Fruit fly (Drosophila melanogaster) whole organism, embryonic: ENCODE results near the gene Nepl4.

Source experiments
- Bdp1 ChIP-seq: fragments of 200-800 bp; sonication (Bioruptor generic); optimal IDR thresholded peaks from 3 replicates; lab custom pipeline; 2016; ENCODE audit warnings: missing biosample characterization, missing genetic modification characterization
- Bgb ChIP-seq: fragments of 200-800 bp; sonication (Bioruptor generic); IDR thresholded peaks from 2 replicates; pipeline ENCODE4 v1.3.6; 2022; ENCODE audit warnings: missing biosample characterization, missing genetic modification characterization; ENCODE audit not compliant: partially characterized antibody
- CG1024 ChIP-seq: fragments of 200-800 bp; sonication (Bioruptor generic); IDR thresholded peaks from 2 replicates; pipeline ENCODE4 v1.3.6; 2022; ENCODE audit warnings: missing biosample characterization, missing genetic modification characterization
- CG10431 ChIP-seq: fragments of 200-800 bp; sonication (Bioruptor generic); optimal IDR thresholded peaks from 3 replicates; lab custom pipeline; 2018; ENCODE audit warnings: missing biosample characterization, mild to moderate bottlenecking, missing genetic modification characterization
- CG10543 ChIP-seq: fragments of 200-800 bp; sonication (Bioruptor generic); optimal IDR thresholded peaks from 3 replicates; lab custom pipeline; 2017; ENCODE audit warnings: missing biosample characterization, mild to moderate bottlenecking, missing genetic modification characterization, moderate library complexity
- CG11456 ChIP-seq: fragments of 200-800 bp; sonication (Bioruptor generic); IDR thresholded peaks from 3 replicates; pipeline ENCODE4 v1.3.6; 2022; ENCODE audit warnings: missing biosample characterization, missing genetic modification characterization
- CG12299 ChIP-seq: fragments of 200-800 bp; sonication (Bioruptor generic); optimal IDR thresholded peaks from 2 replicates; lab custom pipeline; 2018; ENCODE audit warnings: missing biosample characterization, mild to moderate bottlenecking, missing genetic modification characterization
- CG14965 ChIP-seq: fragments of 200-800 bp; sonication (Bioruptor generic); optimal IDR thresholded peaks from 2 replicates; lab custom pipeline; 2016; ENCODE audit warnings: missing biosample characterization, missing genetic modification characterization, borderline replicate concordance
- CG1603 ChIP-seq: fragments of 200-800 bp; sonication (Bioruptor generic); optimal IDR thresholded peaks from 2 replicates; lab custom pipeline; 2019; ENCODE audit warnings: missing biosample characterization, mild to moderate bottlenecking, missing genetic modification characterization, moderate library complexity
- CG16813 ChIP-seq: fragments of 200-800 bp; sonication (Bioruptor generic); IDR thresholded peaks from 3 replicates; pipeline ENCODE4 v1.3.6; 2022; ENCODE audit warnings: missing biosample characterization, missing genetic modification characterization; ENCODE audit not compliant: partially characterized antibody
- CG17328 ChIP-seq: fragments of 200-800 bp; sonication (Bioruptor generic); IDR thresholded peaks from 2 replicates; pipeline ENCODE4 v1.3.6; 2022; ENCODE audit warnings: missing biosample characterization, missing genetic modification characterization
- CG17385 ChIP-seq: fragments of 200-800 bp; sonication (Bioruptor generic); optimal IDR thresholded peaks from 3 replicates; lab custom pipeline; 2018; ENCODE audit warnings: missing biosample characterization, mild to moderate bottlenecking, missing genetic modification characterization
- CG2199 ChIP-seq: fragments of 200-800 bp; sonication (Bioruptor generic); IDR thresholded peaks from 3 replicates; pipeline ENCODE4 v1.3.6; 2022; ENCODE audit warnings: missing biosample characterization, missing genetic modification characterization
- CG4360 ChIP-seq: fragments of 200-800 bp; sonication (Bioruptor generic); IDR thresholded peaks from 2 replicates; pipeline ENCODE4 v1.3.6; 2022; ENCODE audit warnings: missing biosample characterization, missing genetic modification characterization
- CG7928 ChIP-seq: fragments of 200-800 bp; sonication (Bioruptor generic); optimal IDR thresholded peaks from 2 replicates; lab custom pipeline; 2017; ENCODE audit warnings: missing biosample characterization, mild to moderate bottlenecking, missing genetic modification characterization
- CoRest ChIP-seq: fragments of 200-800 bp; sonication (Bioruptor generic); optimal IDR thresholded peaks from 3 replicates; lab custom pipeline; 2018; ENCODE audit warnings: missing biosample characterization, mild to moderate bottlenecking, missing genetic modification characterization, moderate library complexity
- Dek ChIP-seq: fragments of 200-800 bp; sonication (Bioruptor generic); optimal IDR thresholded peaks from 3 replicates; lab custom pipeline; 2019; ENCODE audit warnings: missing biosample characterization, mild to moderate bottlenecking, missing genetic modification characterization, moderate library complexity
- Dfd ChIP-seq, 2 experiments: fragments of >200 bp; optimal IDR thresholded peaks; 2 replicates each; lab custom pipeline; 2017; ENCODE audit warnings: missing biosample characterization in 2 of 2, missing genetic modification characterization in 2 of 2
- Ets65A ChIP-seq: fragments of 200-800 bp; sonication (Bioruptor generic); peaks from one replicate; lab custom pipeline; 2016; ENCODE audit warnings: missing biosample characterization, missing genetic modification characterization
- Gug ChIP-seq: fragments of 200-800 bp; sonication (Bioruptor generic); IDR thresholded peaks from 4 replicates; pipeline ENCODE4 v1.3.6; 2022; ENCODE audit warnings: missing biosample characterization, missing genetic modification characterization
- Hr39 ChIP-seq: fragments of >200 bp; optimal IDR thresholded peaks from 2 replicates; lab custom pipeline; 2017
- MTF-1 ChIP-seq: fragments of 200-800 bp; sonication (Bioruptor generic); optimal IDR thresholded peaks from 2 replicates; lab custom pipeline; 2018; ENCODE audit warnings: missing biosample characterization, mild to moderate bottlenecking, missing genetic modification characterization, borderline replicate concordance
- Mes4 ChIP-seq: fragments of 200-800 bp; sonication (Bioruptor generic); optimal IDR thresholded peaks from 2 replicates; lab custom pipeline; 2016; ENCODE audit warnings: missing biosample characterization, missing genetic modification characterization
- NK7.1 ChIP-seq: fragments of 200-800 bp; sonication (Bioruptor generic); optimal IDR thresholded peaks from 3 replicates; lab custom pipeline; 2016; ENCODE audit warnings: missing biosample characterization, missing genetic modification characterization
- Oli ChIP-seq: fragments of 200-800 bp; sonication (Bioruptor generic); optimal IDR thresholded peaks from 2 replicates; lab custom pipeline; 2018; ENCODE audit warnings: missing biosample characterization, mild to moderate bottlenecking, missing genetic modification characterization, moderate library complexity
- PHDP ChIP-seq: fragments of 200-800 bp; sonication (Bioruptor generic); optimal IDR thresholded peaks from 3 replicates; lab custom pipeline; 2018; ENCODE audit warnings: missing biosample characterization, mild to moderate bottlenecking, missing genetic modification characterization, moderate library complexity
- Six4 ChIP-seq: fragments of 200-800 bp; sonication (Bioruptor generic); optimal IDR thresholded peaks from 2 replicates; lab custom pipeline; 2016; ENCODE audit warnings: missing biosample characterization, missing genetic modification characterization
- TFAM ChIP-seq: fragments of 200-800 bp; sonication (Bioruptor generic); optimal IDR thresholded peaks from 2 replicates; lab custom pipeline; 2017; ENCODE audit warnings: missing biosample characterization, missing genetic modification characterization, inconsistent platforms
- Xrp1 ChIP-seq: fragments of 200-800 bp; sonication (Bioruptor generic); IDR thresholded peaks from 2 replicates; pipeline ENCODE4 v1.3.6; 2022; ENCODE audit warnings: missing biosample characterization, missing genetic modification characterization
- ab ChIP-seq: fragments of 200-800 bp; sonication (Bioruptor generic); optimal IDR thresholded peaks from 2 replicates; lab custom pipeline; 2016; ENCODE audit warnings: missing biosample characterization, missing genetic modification characterization
- ac ChIP-seq: fragments of 200-800 bp; sonication (Bioruptor generic); optimal IDR thresholded peaks from 3 replicates; lab custom pipeline; 2017; ENCODE audit warnings: missing biosample characterization, mild to moderate bottlenecking, missing genetic modification characterization
- bbx ChIP-seq: fragments of 200-800 bp; sonication (Bioruptor generic); IDR thresholded peaks from 2 replicates; pipeline ENCODE4 v1.3.6; 2022; ENCODE audit warnings: missing biosample characterization, missing genetic modification characterization; ENCODE audit not compliant: partially characterized antibody
- caup ChIP-seq: fragments of 200-800 bp; sonication (Bioruptor generic); optimal IDR thresholded peaks from 3 replicates; lab custom pipeline; 2017; ENCODE audit warnings: missing biosample characterization, mild to moderate bottlenecking, missing genetic modification characterization, moderate library complexity; ENCODE audit not compliant: severe bottlenecking
- cwo ChIP-seq: fragments of 200-800 bp; sonication (Bioruptor generic); optimal IDR thresholded peaks from 3 replicates; lab custom pipeline; 2017; ENCODE audit warnings: missing biosample characterization, missing genetic modification characterization, mild to moderate bottlenecking, moderate library complexity, missing genetic modification reagents
- danr ChIP-seq: fragments of 200-800 bp; sonication (Bioruptor generic); IDR thresholded peaks from 2 replicates; pipeline ENCODE4 v1.3.6; 2022; ENCODE audit warnings: missing biosample characterization, missing genetic modification characterization
- dm ChIP-seq: fragments of 200-800 bp; sonication (Bioruptor generic); optimal IDR thresholded peaks from 3 replicates; lab custom pipeline; 2016; ENCODE audit warnings: missing biosample characterization, missing genetic modification characterization
- ems ChIP-seq: fragments of 200-800 bp; sonication (Bioruptor generic); optimal IDR thresholded peaks from 3 replicates; lab custom pipeline; 2016; ENCODE audit warnings: missing biosample characterization, missing genetic modification characterization
- eve ChIP-seq, 2 experiments: fragments of >200 bp; optimal IDR thresholded peaks; 2 replicates each; lab custom pipeline; 2017; ENCODE audit warnings: missing biosample characterization in 2 of 2, missing genetic modification characterization in 2 of 2
- gfzf ChIP-seq: fragments of 200-800 bp; sonication (Bioruptor generic); optimal IDR thresholded peaks from 2 replicates; lab custom pipeline; 2016; ENCODE audit warnings: missing biosample characterization, mild to moderate bottlenecking, missing genetic modification characterization, moderate library complexity
- ham ChIP-seq: fragments of 200-800 bp; sonication (Bioruptor generic); IDR thresholded peaks from 2 replicates; pipeline ENCODE4 v1.3.6; 2022; ENCODE audit warnings: missing biosample characterization, missing genetic modification characterization
- ind ChIP-seq: fragments of 200-800 bp; sonication (Bioruptor generic); optimal IDR thresholded peaks from 3 replicates; lab custom pipeline; 2016; ENCODE audit warnings: missing biosample characterization, missing genetic modification characterization
- oc ChIP-seq: fragments of 200-800 bp; sonication (Bioruptor generic); optimal IDR thresholded peaks from 2 replicates; lab custom pipeline; 2018; ENCODE audit warnings: missing biosample characterization, mild to moderate bottlenecking, missing genetic modification characterization, moderate library complexity
- ro ChIP-seq: fragments of 200-800 bp; sonication (Bioruptor generic); IDR thresholded peaks from 2 replicates; pipeline ENCODE4 v1.3.6; 2022; ENCODE audit warnings: missing biosample characterization, missing genetic modification characterization
- sens-2 ChIP-seq: fragments of 200-800 bp; sonication (Bioruptor generic); IDR thresholded peaks from 2 replicates; pipeline ENCODE4 v1.3.6; 2022; ENCODE audit warnings: missing biosample characterization, missing genetic modification characterization
- seq ChIP-seq: fragments of 200-800 bp; sonication (Bioruptor generic); IDR thresholded peaks from 2 replicates; pipeline ENCODE4 v1.3.6; 2022; ENCODE audit warnings: missing biosample characterization, missing genetic modification characterization
- shn ChIP-seq: fragments of 200-800 bp; sonication (Bioruptor generic); optimal IDR thresholded peaks from 3 replicates; lab custom pipeline; 2016; ENCODE audit warnings: missing biosample characterization, missing genetic modification characterization
- unpg ChIP-seq: fragments of 200-800 bp; sonication (Bioruptor generic); optimal IDR thresholded peaks from 3 replicates; lab custom pipeline; 2018; ENCODE audit warnings: missing biosample characterization, mild to moderate bottlenecking, missing genetic modification characterization, moderate library complexity
- zf30C ChIP-seq: fragments of 200-800 bp; sonication (Bioruptor generic); optimal IDR thresholded peaks from 3 replicates; lab custom pipeline; 2018; ENCODE audit warnings: missing biosample characterization, mild to moderate bottlenecking, missing genetic modification characterization
- zfh1 ChIP-seq: fragments of 200-800 bp; sonication (Bioruptor generic); IDR thresholded peaks from 3 replicates; pipeline ENCODE4 v1.3.6; 2022; ENCODE audit warnings: missing biosample characterization, missing genetic modification characterization

Nepl4 gene

DNA sequence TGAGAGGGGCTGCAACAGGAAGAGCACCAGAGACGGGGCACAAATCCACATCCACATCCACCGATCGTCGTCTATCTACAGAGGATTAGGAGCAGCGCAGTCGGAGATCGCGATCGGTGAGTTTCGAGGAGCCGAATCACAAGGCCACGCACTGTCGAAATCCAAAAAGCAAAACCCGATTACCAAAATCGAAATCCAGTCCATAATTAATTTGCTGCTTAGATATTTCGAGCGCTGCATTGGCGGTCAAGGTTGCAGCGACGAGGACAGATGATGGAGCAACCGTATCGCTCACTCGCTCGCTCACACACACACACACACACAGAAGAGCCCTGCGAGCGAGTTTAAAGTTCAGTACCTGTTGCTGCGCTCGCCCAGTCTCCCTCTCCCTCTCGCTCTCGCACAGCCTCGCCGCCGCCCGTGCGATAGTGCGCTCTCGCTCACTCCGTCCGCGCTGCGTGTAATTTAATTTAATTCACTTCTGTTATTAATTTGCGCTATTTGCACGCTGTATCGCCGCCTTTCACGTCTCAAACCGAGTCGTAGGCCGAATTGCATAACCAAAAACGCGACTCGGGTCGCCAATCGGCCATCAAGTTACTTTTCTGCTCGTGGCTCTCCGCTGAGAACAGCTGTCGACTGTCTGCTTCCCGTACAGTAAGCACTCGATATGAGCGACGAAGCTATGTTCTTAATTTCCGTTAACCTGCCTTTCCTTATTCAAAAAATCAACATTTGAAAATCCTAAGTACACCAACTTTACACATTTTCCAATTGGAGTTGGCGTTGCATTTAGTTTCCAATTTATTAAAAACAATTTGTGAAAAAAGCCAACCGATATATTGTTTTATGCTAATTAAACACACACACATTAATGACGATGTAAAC, 28.4 kb upstream of the Nepl4 start:
- TF ChIP-seq CG10431 (GFP tag; lab: Kevin White, UChicago) (no peak), PHDP (tag; lab: Kevin White, UChicago) (peak; percentile 51), sens-2 (GFP tag; lab: Robert Waterston, UW) (0 out of 2 replicates have a peak, but pooled peaks have one; percentile 37), danr (GFP tag; lab: Robert Waterston, UW) (peak; percentile 23; the same call in 1 of the 2 replicates), Bgb (GFP tag; lab: Robert Waterston, UW) (no peak), Dek (tag; lab: Kevin White, UChicago) (peak; percentile 55), oc (tag; lab: Kevin White, UChicago) (peak; percentile 60), CG16813 (GFP tag; lab: Robert Waterston, UW) (no peak), ind (peak; percentile 40), gfzf (GFP tag; lab: Kevin White, UChicago) (no peak), bbx (no peak), CG2199 (peak; percentile 75; the same call in 2 of the 3 replicates), Mes4 (GFP tag; lab: Kevin White, UChicago) (peak; percentile 43), CG17385 (peak; percentile 32), TFAM (no peak), cwo (GFP tag; lab: Kevin White, UChicago) (peak; percentile 32), caup (GFP tag; lab: Kevin White, UChicago) (peak; percentile 11), Six4 (GFP tag; lab: Kevin White, UChicago) (peak; percentile 23), ab (GFP tag; lab: Kevin White, UChicago) (no peak), shn (GFP tag; lab: Kevin White, UChicago) (peak; percentile 54), dm (GFP tag; lab: Kevin White, UChicago) (peak; percentile 18), ac (GFP tag; lab: Kevin White, UChicago) (no peak), ro (GFP tag; lab: Robert Waterston, UW) (no peak), seq (GFP tag; lab: Robert Waterston, UW) (0 out of 2 replicates have a peak, but pooled peaks have one; percentile 51), Bdp1 (no peak), NK7.1 (GFP tag; lab: Kevin White, UChicago) (no peak), MTF-1 (peak; percentile 16), CG17328 (peak; percentile 17; the same call in 1 of the 2 replicates), CG7928 (GFP tag; lab: Kevin White, UChicago) (no peak), zfh1 (GFP tag; lab: Robert Waterston, UW) (0 out of 3 replicates have a peak, but pooled peaks have one; percentile 34), ems (GFP tag; lab: Kevin White, UChicago) (peak; percentile 27), CG1603 (tag; lab: Kevin White, UChicago) (peak; percentile 52), Gug (GFP tag; lab: Robert Waterston, UW) (peak; percentile 28; the same call in 1 of the 4 replicates), eve (GFP tag; optimal IDR thresholded peaks at IDR 0.05; lab: Kevin White, UChicago) (no peak), zf30C (GFP tag; lab: Kevin White, UChicago) (no peak), CG14965 (GFP tag; lab: Kevin White, UChicago) (no peak), Oli (tag; lab: Kevin White, UChicago) (peak; percentile 31), Hr39 (no peak), CoRest (peak; percentile 47), CG1024 (GFP tag; lab: Robert Waterston, UW) (no peak), CG10543 (GFP tag; lab: Kevin White, UChicago) (peak; percentile 33), unpg (GFP tag; lab: Kevin White, UChicago) (peak; percentile 44), Ets65A (GFP tag; lab: Kevin White, UChicago) (peak; percentile 91), CG11456 (GFP tag; lab: Robert Waterston, UW) (peak; percentile 34; the same call in 1 of the 3 replicates), Xrp1 (peak; percentile 47; the same call in 1 of the 2 replicates), ham (no peak), CG4360 (GFP tag; lab: Robert Waterston, UW) (no peak), Dfd (GFP tag; optimal IDR thresholded peaks at IDR 0.05; lab: Kevin White, UChicago) (no peak), CG12299 (tag; lab: Kevin White, UChicago) (no peak)
